Worm (Caenorhabditis elegans) whole organism, midembryonic: ENCODE results near the gene C29F3.3.

Experiments used
- T22C8.4 ChIP-seq: fragments of 200-800 bp; sonication (Bioruptor generic); IDR thresholded peaks from 2 replicates; pipeline ENCODE4 v1.3.6; 2022; ENCODE audit warnings: missing genetic modification characterization, missing compliant biosample characterization
- cog-1 ChIP-seq: sonication (generic microtip); optimal IDR thresholded peaks from 2 replicates; lab custom pipeline; 2016; ENCODE audit warnings: missing genetic modification characterization, missing compliant biosample characterization
- flt-1 ChIP-seq: fragments of 200-800 bp; sonication (Bioruptor generic); IDR thresholded peaks from 2 replicates; pipeline ENCODE4 v1.3.6; 2022; ENCODE audit warnings: missing genetic modification characterization, missing compliant biosample characterization
- klf-2 ChIP-seq: fragments of 200-800 bp; sonication (Bioruptor generic); conservative IDR thresholded peaks from 2 replicates; pipeline ENCODE4 v1.3.6; 2022; ENCODE audit warnings: missing genetic modification reagents, missing genetic modification characterization, missing compliant biosample characterization
- med-1 ChIP-seq: sonication (generic microtip); optimal IDR thresholded peaks from 2 replicates; lab custom pipeline; 2017; ENCODE audit warnings: missing genetic modification characterization, mild to moderate bottlenecking, missing compliant biosample characterization, antibody characterized with exemption, missing genetic modification reagents; ENCODE audit not compliant: insufficient read depth
- ref-1 ChIP-seq: fragments of 200-800 bp; sonication (Bioruptor generic); conservative IDR thresholded peaks from 2 replicates; pipeline ENCODE4 v1.3.6; 2022; ENCODE audit warnings: missing genetic modification reagents, missing genetic modification characterization, missing compliant biosample characterization
- ztf-23 ChIP-seq: fragments of 200-800 bp; sonication (Bioruptor generic); IDR thresholded peaks from 2 replicates; pipeline ENCODE4 v1.3.6; 2022; ENCODE audit warnings: missing genetic modification reagents, missing genetic modification characterization, missing compliant biosample characterization

DNA sequence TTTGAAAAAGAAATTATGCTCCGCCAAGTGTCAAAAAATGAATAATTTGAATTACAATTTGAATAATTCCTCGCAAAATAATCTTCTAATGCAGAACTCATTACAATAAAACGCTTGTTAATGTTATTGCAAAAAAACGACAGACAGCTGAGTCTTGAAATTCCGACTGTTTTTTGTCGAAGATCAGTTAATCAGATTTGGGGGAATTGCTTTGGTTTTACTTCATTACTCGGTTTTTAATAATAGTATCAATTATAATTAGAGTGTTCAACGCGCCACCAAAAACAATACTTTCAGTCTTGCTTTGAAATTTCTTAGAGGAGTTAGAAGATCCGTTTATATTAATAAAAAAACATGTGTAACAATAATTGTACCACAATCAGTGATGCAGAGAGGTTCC lies 30.7 kb upstream of the C29F3.3 start, which contains the start of gene srh-122:
- TF ChIP-seq med-1 (GFP tag; lab: Kevin White, UChicago) (no peak), flt-1 (GFP tag; lab: Robert Waterston, UW) (no peak), ref-1 (GFP tag; lab: Robert Waterston, UW) (no peak), klf-2 (no peak), T22C8.4 (GFP tag; lab: Robert Waterston, UW) (no peak), cog-1 (tag; lab: Kevin White, UChicago) (no peak), ztf-23 (GFP tag; lab: Robert Waterston, UW) (no peak)
